Fruit fly (Drosophila melanogaster): Measurements from ENCODE around the gene slou.

slou gene

DNA sequence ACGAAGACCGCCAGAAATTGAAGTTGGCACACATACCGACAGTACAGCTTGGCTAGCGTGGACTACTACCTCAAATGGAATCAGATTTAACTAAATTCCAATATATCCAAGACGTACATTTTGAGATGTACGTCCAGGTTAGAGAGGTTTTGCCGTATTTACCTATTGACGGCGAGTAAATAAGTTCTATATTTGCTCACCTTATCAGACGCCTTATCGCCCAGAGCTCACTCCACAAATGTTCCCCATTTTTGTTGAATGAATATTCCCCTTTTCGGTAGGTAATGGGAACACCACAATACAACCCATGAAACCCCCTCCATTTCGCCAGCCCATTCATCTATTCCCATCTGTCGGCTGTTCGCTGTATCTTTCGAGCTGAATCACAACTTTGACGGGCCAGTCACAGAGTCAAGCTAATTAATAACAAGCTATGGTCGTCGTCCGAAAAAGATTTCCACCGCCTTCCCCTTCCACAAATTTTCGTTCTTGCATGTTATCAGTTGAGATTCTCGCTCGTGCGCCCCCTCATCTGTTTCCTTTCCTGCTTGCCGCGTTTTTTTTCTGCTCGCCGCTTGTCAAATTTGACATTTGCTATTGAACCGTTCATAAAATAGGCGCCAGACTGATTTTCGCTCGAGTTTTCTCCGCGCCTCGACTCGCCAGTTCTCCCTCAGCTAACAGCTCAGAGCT is 33.8 kb upstream of the slou start (continued):
- TF ChIP-seq Fer3 (tag; optimal IDR thresholded peaks at IDR 0.05) (peak; percentile 90), CG15269 (tag; optimal IDR thresholded peaks at IDR 0.05) (peak; percentile 79), CG10321 (GFP tag; IDR thresholded peaks at IDR 0.05) (peak; percentile 76), her (GFP tag; optimal IDR thresholded peaks at IDR 0.05) (peak; percentile 92), CG11398 (GFP tag; optimal IDR thresholded peaks at IDR 0.05) (peak; percentile 98), kah (GFP tag; optimal IDR thresholded peaks at IDR 0.05) (peak; percentile 65), CG1792 (GFP tag; optimal IDR thresholded peaks at IDR 0.05) (peak; percentile 98), nom (GFP tag; optimal IDR thresholded peaks at IDR 0.05) (peak; percentile 40), CG14667 (GFP tag; IDR thresholded peaks at IDR 0.05) (peak; percentile 85), Trl (optimal IDR thresholded peaks at IDR 0.05) (no peak), Trl (GFP tag; optimal IDR thresholded peaks at IDR 0.05) (peak; percentile 97), rib (GFP tag; IDR thresholded peaks at IDR 0.05) (peak; percentile 95), tna (GFP tag; IDR thresholded peaks at IDR 0.05; ENCODE audit: partially characterized antibody) (no peak), CG4707 (GFP tag; optimal IDR thresholded peaks at IDR 0.05) (peak; percentile 88), Fer1 (GFP tag; optimal IDR thresholded peaks at IDR 0.05) (peak; percentile 93), toy (GFP tag; IDR thresholded peaks at IDR 0.05) (peak; percentile 86; the same call in 1 of the 2 replicates), CG12236 (GFP tag; optimal IDR thresholded peaks at IDR 0.05) (peak; percentile 98), Usf (GFP tag; optimal IDR thresholded peaks at IDR 0.05) (peak; percentile 80), pho (GFP tag; optimal IDR thresholded peaks at IDR 0.05) (peak; percentile 92), CG10366 (GFP tag; IDR thresholded peaks at IDR 0.05) (peak; percentile 86), sim (GFP tag; IDR thresholded peaks at IDR 0.05) (peak; percentile 96), CG3838 (GFP tag; optimal IDR thresholded peaks at IDR 0.05) (peak; percentile 93), prd (optimal IDR thresholded peaks at IDR 0.05) (no peak), prd (GFP tag; IDR thresholded peaks at IDR 0.05) (peak; percentile 91), Mes4 (GFP tag; optimal IDR thresholded peaks at IDR 0.05) (peak; percentile 97), maf-S (GFP tag; optimal IDR thresholded peaks at IDR 0.05) (peak; percentile 94), Asciz (GFP tag; optimal IDR thresholded peaks at IDR 0.05) (peak; percentile 98), luna (GFP tag; optimal IDR thresholded peaks at IDR 0.05) (peak; percentile 80), Abd-B (GFP tag; optimal IDR thresholded peaks at IDR 0.05) (peak; percentile 69), CG15479 (GFP tag; optimal IDR thresholded peaks at IDR 0.05) (peak; percentile 28), pros (GFP tag; optimal IDR thresholded peaks at IDR 0.05) (peak; percentile 3), CG4404 (GFP tag; IDR thresholded peaks at IDR 0.05) (peak; percentile 87), p53 (GFP tag; optimal IDR thresholded peaks at IDR 0.05) (peak; percentile 93), CG10979 (tag; optimal IDR thresholded peaks at IDR 0.05) (peak; percentile 74), dpn (GFP tag; optimal IDR thresholded peaks at IDR 0.05) (peak; percentile 87 to 94), abd-A (tag; optimal IDR thresholded peaks at IDR 0.05) (peak; percentile 56), ken (GFP tag; IDR thresholded peaks at IDR 0.05) (peak; percentile 92), psq (GFP tag; optimal IDR thresholded peaks at IDR 0.05) (peak; percentile 92), zen (tag; optimal IDR thresholded peaks at IDR 0.05) (peak; percentile 71), exex (tag; optimal IDR thresholded peaks at IDR 0.05) (peak; percentile 64), cwo (GFP tag; optimal IDR thresholded peaks at IDR 0.05) (peak; percentile 81), emc (GFP tag; optimal IDR thresholded peaks at IDR 0.05) (peak; percentile 89), vvl (GFP tag; IDR thresholded peaks at IDR 0.05) (peak; percentile 94), CG2199 (GFP tag; IDR thresholded peaks at IDR 0.05) (peak; percentile 42; the same call in 1 of the 3 replicates), CG3847 (GFP tag; IDR thresholded peaks at IDR 0.05) (peak; percentile 75), CG17186 (GFP tag; optimal IDR thresholded peaks at IDR 0.05) (peak; percentile 92), Rx (GFP tag; IDR thresholded peaks at IDR 0.05) (peak; percentile 89), CG3726 (GFP tag; IDR thresholded peaks at IDR 0.05) (peak; percentile 91; the same call in 1 of the 3 replicates), ind (GFP tag; optimal IDR thresholded peaks at IDR 0.05) (peak; percentile 90), Deaf1 (tag; optimal IDR thresholded peaks at IDR 0.05) (peak; percentile 13)

Measured in whole organism, embryonic.